Worm (Caenorhabditis elegans) whole organism, early embryonic: ENCODE results near the gene W01A11.1.

Experiments
- F13C5.2 ChIP-seq: sonication (generic microtip); optimal IDR thresholded peaks from 2 replicates; lab custom pipeline; 2017; ENCODE audit warnings: mild to moderate bottlenecking, missing genetic modification characterization, inconsistent platforms, missing compliant biosample characterization
- aly-1 ChIP-seq: sonication (generic microtip); optimal IDR thresholded peaks from 2 replicates; lab custom pipeline; 2016; ENCODE audit warnings: missing genetic modification characterization, missing compliant biosample characterization
- ama-1 ChIP-seq: fragments of 150-350 bp; optimal IDR thresholded peaks from 2 replicates; lab custom pipeline; 2014
- ceh-13 ChIP-seq: fragments of 200-800 bp; sonication (Bioruptor generic); optimal IDR thresholded peaks from 2 replicates; lab custom pipeline; 2018; ENCODE audit warnings: mild to moderate bottlenecking, missing genetic modification characterization, missing compliant biosample characterization
- ceh-36 ChIP-seq: sonication (generic microtip); optimal IDR thresholded peaks from 2 replicates; lab custom pipeline; 2016; ENCODE audit warnings: missing genetic modification characterization, inconsistent platforms, missing compliant biosample characterization
- flt-1 ChIP-seq: fragments of 200-800 bp; sonication (Bioruptor generic); IDR thresholded peaks from 2 replicates; pipeline ENCODE4 v1.3.6; 2022; ENCODE audit warnings: missing genetic modification characterization, missing compliant biosample characterization
- hmbx-1 ChIP-seq: sonication (generic microtip); optimal IDR thresholded peaks from 2 replicates; lab custom pipeline; 2016; ENCODE audit warnings: mild to moderate bottlenecking, missing genetic modification characterization, missing compliant biosample characterization
- hnd-1 ChIP-seq: sonication (generic microtip); optimal IDR thresholded peaks from 2 replicates; lab custom pipeline; 2016; ENCODE audit warnings: missing genetic modification characterization, missing compliant biosample characterization
- pes-1 ChIP-seq: fragments of 200-800 bp; sonication (Bioruptor generic); IDR thresholded peaks from 2 replicates; pipeline ENCODE4 v1.3.6; 2022; ENCODE audit warnings: missing genetic modification reagents, missing genetic modification characterization, missing compliant biosample characterization
- sea-1 ChIP-seq: fragments of 200-800 bp; sonication (Bioruptor generic); conservative IDR thresholded peaks from 2 replicates; pipeline ENCODE4 v1.3.6; 2022; ENCODE audit warnings: missing genetic modification characterization, missing compliant biosample characterization
- tra-4 ChIP-seq: sonication (generic microtip); optimal IDR thresholded peaks from 2 replicates; lab custom pipeline; 2017; ENCODE audit warnings: missing genetic modification characterization, missing compliant biosample characterization

DNA sequence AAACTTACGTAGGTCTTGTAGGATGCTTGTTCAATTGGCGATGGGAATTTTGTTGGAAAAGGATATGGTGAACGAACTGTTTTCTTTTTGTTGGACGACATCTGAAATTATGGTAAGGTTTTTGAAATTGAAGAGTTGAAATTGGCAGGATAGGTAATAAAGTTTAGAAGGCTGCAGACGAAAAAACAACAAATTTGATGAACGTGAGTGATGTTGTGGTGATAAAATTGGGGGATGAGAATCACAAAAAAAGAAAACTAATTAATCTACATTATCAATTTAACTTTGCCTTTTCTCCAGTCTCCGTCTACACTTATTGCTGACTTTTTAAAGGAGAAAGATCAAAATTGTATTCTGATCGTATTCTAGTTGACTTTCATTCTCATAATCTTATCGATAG, 5.2 kb upstream of the W01A11.1 start, which contains the start of gene cpt-6:
- no peak for TF ChIP-seq aly-1 (tag; lab: Kevin White, UChicago)
- no peak for TF ChIP-seq hnd-1
- TF ChIP-seq tra-4 (tag; lab: Kevin White, UChicago): no peak
- TF ChIP-seq ama-1 (lab: Kevin White, UChicago): no peak
- no peak for TF ChIP-seq sea-1 (GFP tag; lab: Robert Waterston, UW)
- no peak for TF ChIP-seq pes-1 (GFP tag; lab: Robert Waterston, UW)
- TF ChIP-seq ceh-36 (tag; lab: Kevin White, UChicago): no peak
- no peak for TF ChIP-seq F13C5.2 (tag; lab: Kevin White, UChicago)
- TF ChIP-seq flt-1: no peak
- TF ChIP-seq hmbx-1 (tag; lab: Kevin White, UChicago): no peak
- no peak for TF ChIP-seq ceh-13 (GFP tag; lab: Kevin White, UChicago)
